Worm (Caenorhabditis elegans): ENCODE measurements around the gene nhr-231.
A peak's percentile ranks its signal among the peaks of the same experiment; 100 is the strongest.

The nhr-231 gene

ce11 chrV:18826445-18826844, 35.7 kb downstream of the nhr-231 start (continued):
- no peak for TF ChIP-seq lin-13 (GFP tag; optimal IDR thresholded peaks at IDR 0.05)
- peak; percentile 62 for TF ChIP-seq php-3 (GFP tag; IDR thresholded peaks at IDR 0.05)
- no peak for TF ChIP-seq nhr-25 (tag; optimal IDR thresholded peaks at IDR 0.05; ENCODE audit: borderline replicate concordance, insufficient read depth)
- TF ChIP-seq mdt-29 (GFP tag; IDR thresholded peaks at IDR 0.05), result no peak
- no peak for TF ChIP-seq jun-1 (tag; optimal IDR thresholded peaks at IDR 0.05)
- no peak for TF ChIP-seq lin-39 (tag; optimal IDR thresholded peaks at IDR 0.05)
- no peak for TF ChIP-seq mxl-2 (GFP tag; conservative IDR thresholded peaks at IDR 0.05)
- no peak for TF ChIP-seq nhr-76 (tag; optimal IDR thresholded peaks at IDR 0.05)

- TF ChIP-seq zfp-2 (tag; optimal IDR thresholded peaks at IDR 0.05), result no peak
- TF ChIP-seq ama-1 (optimal IDR thresholded peaks at IDR 0.05), result no peak
- no peak for TF ChIP-seq mdt-29 (GFP tag; IDR thresholded peaks at IDR 0.05)
- TF ChIP-seq nhr-48 (tag; optimal IDR thresholded peaks at IDR 0.05), result no peak
- no peak for TF ChIP-seq ZK546.5 (tag; optimal IDR thresholded peaks at IDR 0.05)
- TF ChIP-seq mep-1 (tag; optimal IDR thresholded peaks at IDR 0.05), result no peak
- TF ChIP-seq aly-2 (tag; optimal IDR thresholded peaks at IDR 0.05), result no peak
- no peak for TF ChIP-seq mxl-2 (GFP tag; conservative IDR thresholded peaks at IDR 0.05)
- no peak for TF ChIP-seq T26A8.4 (GFP tag; IDR thresholded peaks at IDR 0.05)
- no peak for TF ChIP-seq ztf-11 (tag; optimal IDR thresholded peaks at IDR 0.05)
- TF ChIP-seq ZK337.2 (GFP tag; IDR thresholded peaks at IDR 0.05), result no peak
- TF ChIP-seq D1046.2 (GFP tag; IDR thresholded peaks at IDR 0.05), result no peak
- TF ChIP-seq zfp-3 (GFP tag; conservative IDR thresholded peaks at IDR 0.05), result no peak
- no peak for TF ChIP-seq ceh-28 (tag; optimal IDR thresholded peaks at IDR 0.05)
- TF ChIP-seq nhr-25 (tag; optimal IDR thresholded peaks at IDR 0.05; ENCODE audit: borderline replicate concordance, insufficient read depth), result no peak
Measured at ce11 chrV:18827374-18827773, 36.6 kb downstream of the nhr-231 start.

- no peak for TF ChIP-seq mxl-3 (GFP tag; optimal IDR thresholded peaks at IDR 0.05)
- TF ChIP-seq lin-13 (GFP tag; optimal IDR thresholded peaks at IDR 0.05), result no peak
- TF ChIP-seq cey-2 (tag; optimal IDR thresholded peaks at IDR 0.05; ENCODE audit: borderline replicate concordance, insufficient read depth), result no peak
Measured at ce11 chrV:18837125-18837524, 46.4 kb downstream of the nhr-231 start, which contains the start of gene cyp-33D3. Gene cyp-33D3, minus strand, starts transcription at chrV:18837225.

ce11 chrV:18838799-18839354, 48.1 kb downstream of the nhr-231 start, which contains the start of gene nhr-65:
Gene nhr-65, plus strand, starts transcription at chrV:18839304.
- TF ChIP-seq hmg-1.1 (GFP tag; IDR thresholded peaks at IDR 0.05) (peak; percentile 22; the same call in 1 of the 2 replicates), daf-16 (GFP tag; optimal IDR thresholded peaks at IDR 0.05) (no peak), daf-16 (tag; optimal IDR thresholded peaks at IDR 0.05) (peak; percentile 71), dmd-6 (GFP tag; IDR thresholded peaks at IDR 0.05) (peak; percentile 64), lin-13 (GFP tag; optimal IDR thresholded peaks at IDR 0.05) (no peak), hlh-11 (tag; optimal IDR thresholded peaks at IDR 0.05) (peak; percentile 47), nhr-25 (tag; optimal IDR thresholded peaks at IDR 0.05; ENCODE audit: borderline replicate concordance, insufficient read depth) (no peak), mes-2 (tag; optimal IDR thresholded peaks at IDR 0.05; ENCODE audit: poor library complexity, severe bottlenecking) (peak; percentile 52), mep-1 (tag; optimal IDR thresholded peaks at IDR 0.05) (peak; percentile 40), nhr-28 (tag; optimal IDR thresholded peaks at IDR 0.05) (peak; percentile 48), ces-1 (GFP tag; optimal IDR thresholded peaks at IDR 0.05) (no peak), saeg-2 (GFP tag; IDR thresholded peaks at IDR 0.05) (no peak), dve-1 (tag; optimal IDR thresholded peaks at IDR 0.05; ENCODE audit: insufficient read depth) (peak; percentile 64), hif-1 (tag; optimal IDR thresholded peaks at IDR 0.05) (peak in 1 of 2 experiments; percentile 4), ZK337.2 (GFP tag; IDR thresholded peaks at IDR 0.05) (no peak)

Data from whole organism, L4 larva.